Worm (Caenorhabditis elegans) whole organism, L1 larva: Measurements from ENCODE around the gene T21B4.15.

ENCODE experiments used
- alr-1 ChIP-seq: fragments of 200-800 bp; sonication (Bioruptor generic); optimal IDR thresholded peaks from 2 replicates; lab custom pipeline; 2018; ENCODE audit warnings: borderline replicate concordance, mild to moderate bottlenecking, missing genetic modification characterization, missing compliant biosample characterization
- ama-1 ChIP-seq: fragments of 150-350 bp; optimal IDR thresholded peaks from 2 replicates; lab custom pipeline; 2014
- ceh-82 ChIP-seq, 3 experiments: fragments of 150-350 bp in 1 of 3; sonication (generic microtip) in 2 of 3; optimal IDR thresholded peaks; 2 replicates each; lab custom pipeline; 2014 to 2017; ENCODE audit warnings: missing biosample characterization in 3 of 3, missing genetic modification characterization in 3 of 3
- egl-13 ChIP-seq: sonication (generic microtip); optimal IDR thresholded peaks from 2 replicates; lab custom pipeline; 2016; ENCODE audit warnings: missing genotype, missing genetic modification reagents, missing genetic modification characterization, missing compliant biosample characterization
- grh-1 ChIP-seq: fragments of 200-800 bp; sonication (Bioruptor generic); IDR thresholded peaks from 2 replicates; pipeline ENCODE4 v1.3.6; 2022; ENCODE audit warnings: missing genetic modification reagents, missing genetic modification characterization, missing compliant biosample characterization
- pqm-1 ChIP-seq: sonication (generic microtip); optimal IDR thresholded peaks from 3 replicates; lab custom pipeline; 2017; ENCODE audit warnings: missing biosample characterization, missing genetic modification characterization
- tbx-2 ChIP-seq: sonication (generic microtip); optimal IDR thresholded peaks from 2 replicates; lab custom pipeline; 2016; ENCODE audit warnings: missing genetic modification characterization, missing compliant biosample characterization

ce11 chrII:12489903-12490302 is at the start of gene T21B4.15:
- no peak for TF ChIP-seq egl-13 (tag; lab: Kevin White, UChicago)
- no peak for TF ChIP-seq grh-1 (GFP tag; lab: Robert Waterston, UW)
- no peak for TF ChIP-seq pqm-1
- TF ChIP-seq ceh-82 (tag; optimal IDR thresholded peaks at IDR 0.05; lab: Kevin White, UChicago): no peak
- no peak for TF ChIP-seq ama-1 (lab: Kevin White, UChicago)
- no peak for TF ChIP-seq tbx-2 (tag; lab: Kevin White, UChicago)
- no peak for TF ChIP-seq alr-1 (tag; lab: Kevin White, UChicago)
